Worm (Caenorhabditis elegans) whole organism, L2 larva: ENCODE data around the gene bbs-4.

ENCODE experiments used
- ama-1 ChIP-seq: fragments of 150-350 bp; optimal IDR thresholded peaks from 2 replicates; lab custom pipeline; 2018; ENCODE audit warnings: inconsistent platforms
- ceh-82 ChIP-seq: fragments of 150-350 bp; optimal IDR thresholded peaks from 2 replicates; lab custom pipeline; 2014; ENCODE audit warnings: missing biosample characterization, missing genetic modification characterization
- egl-27 ChIP-seq: sonication (generic microtip); optimal IDR thresholded peaks from 3 replicates; lab custom pipeline; 2017; ENCODE audit warnings: missing biosample characterization, missing genetic modification reagents, missing genetic modification characterization
- lin-13 ChIP-seq: fragments of 150-350 bp; optimal IDR thresholded peaks from 2 replicates; lab custom pipeline; 2014; ENCODE audit warnings: missing biosample characterization, missing genetic modification reagents, missing genetic modification characterization
- lsy-2 ChIP-seq, 2 experiments: fragments of 150-350 bp in 1 of 2; sonication (generic microtip) in 1 of 2; optimal IDR thresholded peaks; 2 replicates each; lab custom pipeline; 2014 to 2017; ENCODE audit warnings: missing biosample characterization in 2 of 2, missing genetic modification characterization in 2 of 2
- skn-1 ChIP-seq: sonication (generic microtip); optimal IDR thresholded peaks from 2 replicates; lab custom pipeline; 2017; ENCODE audit warnings: missing biosample characterization, missing genetic modification characterization

DNA sequence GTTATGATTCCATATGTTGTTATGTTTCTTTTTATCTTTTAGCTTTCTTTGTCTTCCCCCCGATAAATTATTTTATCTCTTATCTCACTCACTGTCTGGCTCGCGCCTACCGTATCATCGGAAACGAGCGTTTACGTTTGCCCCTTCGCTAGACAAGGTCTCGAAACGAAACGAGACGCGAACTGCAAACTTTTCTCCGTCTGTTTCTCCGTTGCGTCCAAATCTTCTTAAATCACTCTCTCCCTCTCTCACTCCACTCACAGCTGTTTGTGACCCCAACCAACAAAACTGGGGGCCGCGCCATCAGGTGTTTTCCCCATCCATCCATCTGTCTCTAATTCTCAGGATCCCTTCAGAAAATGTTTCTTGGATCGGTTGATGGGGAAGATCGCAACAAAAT lies 8.2 kb upstream of the bbs-4 start:
- TF ChIP-seq egl-27 (tag; lab: Kevin White, UChicago): peak; percentile 38
- no peak for TF ChIP-seq lin-13
- TF ChIP-seq ceh-82 (tag; lab: Kevin White, UChicago): no peak
- TF ChIP-seq ama-1 (lab: Kevin White, UChicago): peak; percentile 1
- TF ChIP-seq lsy-2 (tag; optimal IDR thresholded peaks at IDR 0.05; lab: Kevin White, UChicago): peak in 1 of 2 experiments; percentile 22
- TF ChIP-seq skn-1: no peak
